Fruit fly (Drosophila melanogaster): ENCODE measurements around the gene Cpr76Ba.

The Cpr76Ba gene

dm6 chr3L:19518232-19518631 is at the start of gene Cpr76Ba:
Cpr76Ba (minus strand) TSS chr3L:19518332.
- no peak for TF ChIP-seq EcR (GFP tag; optimal IDR thresholded peaks at IDR 0.05)
- TF ChIP-seq psq (optimal IDR thresholded peaks at IDR 0.05) = no peak
- no peak for TF ChIP-seq pan (optimal IDR thresholded peaks at IDR 0.05)
- no peak for TF ChIP-seq usp (GFP tag; optimal IDR thresholded peaks at IDR 0.05)
- TF ChIP-seq CG8478 (optimal IDR thresholded peaks at IDR 0.05) = no peak
- TF ChIP-seq Dll (optimal IDR thresholded peaks at IDR 0.05) = no peak

- TF ChIP-seq usp (GFP tag; optimal IDR thresholded peaks at IDR 0.05) (no peak), Dll (optimal IDR thresholded peaks at IDR 0.05) (no peak), pan (optimal IDR thresholded peaks at IDR 0.05) (no peak), EcR (GFP tag; optimal IDR thresholded peaks at IDR 0.05) (no peak), CG8478 (optimal IDR thresholded peaks at IDR 0.05) (no peak), psq (optimal IDR thresholded peaks at IDR 0.05) (no peak)
These were observed 48.0 kb upstream of the Cpr76Ba start for dm6 chr3L:19566127-19566526.

dm6 chr3L:19564905-19565700 is 47.0 kb upstream of the Cpr76Ba start:
- TF ChIP-seq usp (GFP tag; optimal IDR thresholded peaks at IDR 0.05) = no peak
- no peak for TF ChIP-seq CG8478 (optimal IDR thresholded peaks at IDR 0.05)
- no peak for TF ChIP-seq EcR (GFP tag; optimal IDR thresholded peaks at IDR 0.05)
- no peak for TF ChIP-seq pan (optimal IDR thresholded peaks at IDR 0.05)

dm6 chr3L:19563014-19563413 is 44.9 kb upstream of the Cpr76Ba start:
- TF ChIP-seq psq (optimal IDR thresholded peaks at IDR 0.05) = no peak
- no peak for TF ChIP-seq Dll (optimal IDR thresholded peaks at IDR 0.05)
- TF ChIP-seq usp (GFP tag; optimal IDR thresholded peaks at IDR 0.05) = no peak
- TF ChIP-seq EcR (GFP tag; optimal IDR thresholded peaks at IDR 0.05) = no peak
- no peak for TF ChIP-seq pan (optimal IDR thresholded peaks at IDR 0.05)
- no peak for TF ChIP-seq CG8478 (optimal IDR thresholded peaks at IDR 0.05)

dm6 chr3L:19562146-19562700 is 44.1 kb upstream of the Cpr76Ba start:
- TF ChIP-seq EcR (GFP tag; optimal IDR thresholded peaks at IDR 0.05) = no peak
- no peak for TF ChIP-seq psq (optimal IDR thresholded peaks at IDR 0.05)
- no peak for TF ChIP-seq CG8478 (optimal IDR thresholded peaks at IDR 0.05)
- no peak for TF ChIP-seq Dll (optimal IDR thresholded peaks at IDR 0.05)
- TF ChIP-seq usp (GFP tag; optimal IDR thresholded peaks at IDR 0.05) = no peak
- TF ChIP-seq pan (optimal IDR thresholded peaks at IDR 0.05) = no peak

- TF ChIP-seq pan (optimal IDR thresholded peaks at IDR 0.05) (no peak), EcR (GFP tag; optimal IDR thresholded peaks at IDR 0.05) (no peak), psq (optimal IDR thresholded peaks at IDR 0.05) (no peak), CG8478 (optimal IDR thresholded peaks at IDR 0.05) (no peak), Dll (optimal IDR thresholded peaks at IDR 0.05) (no peak), usp (GFP tag; optimal IDR thresholded peaks at IDR 0.05) (no peak)
These were observed 43.6 kb upstream of the Cpr76Ba start for dm6 chr3L:19561745-19562144.

- TF ChIP-seq CG8478 (optimal IDR thresholded peaks at IDR 0.05) = no peak
- TF ChIP-seq usp (GFP tag; optimal IDR thresholded peaks at IDR 0.05) = no peak
- no peak for TF ChIP-seq Dll (optimal IDR thresholded peaks at IDR 0.05)
- TF ChIP-seq pan (optimal IDR thresholded peaks at IDR 0.05) = no peak
- no peak for TF ChIP-seq psq (optimal IDR thresholded peaks at IDR 0.05)
- TF ChIP-seq EcR (GFP tag; optimal IDR thresholded peaks at IDR 0.05) = no peak
These were observed 42.6 kb upstream of the Cpr76Ba start for dm6 chr3L:19560695-19561246.

dm6 chr3L:19560005-19560694 is 42.0 kb upstream of the Cpr76Ba start:
- peak in 1 of 2 experiments; percentile 26 for TF ChIP-seq EcR (GFP tag; optimal IDR thresholded peaks at IDR 0.05)
- TF ChIP-seq Dll (optimal IDR thresholded peaks at IDR 0.05) = no peak
- no peak for TF ChIP-seq psq (optimal IDR thresholded peaks at IDR 0.05)

dm6 chr3L:19559171-19559570 is 41.0 kb upstream of the Cpr76Ba start:
- TF ChIP-seq psq (optimal IDR thresholded peaks at IDR 0.05) (no peak), usp (GFP tag; optimal IDR thresholded peaks at IDR 0.05) (no peak), pan (optimal IDR thresholded peaks at IDR 0.05) (no peak), Dll (optimal IDR thresholded peaks at IDR 0.05) (no peak), EcR (GFP tag; optimal IDR thresholded peaks at IDR 0.05) (no peak), CG8478 (optimal IDR thresholded peaks at IDR 0.05) (no peak)

- TF ChIP-seq usp (GFP tag; optimal IDR thresholded peaks at IDR 0.05) (no peak), EcR (GFP tag; optimal IDR thresholded peaks at IDR 0.05) (no peak), CG8478 (optimal IDR thresholded peaks at IDR 0.05) (no peak), pan (optimal IDR thresholded peaks at IDR 0.05) (no peak), Dll (optimal IDR thresholded peaks at IDR 0.05) (no peak), psq (optimal IDR thresholded peaks at IDR 0.05) (no peak)
These were observed 40.5 kb upstream of the Cpr76Ba start for dm6 chr3L:19558674-19559073.

- TF ChIP-seq Dll (optimal IDR thresholded peaks at IDR 0.05) (no peak), EcR (GFP tag; optimal IDR thresholded peaks at IDR 0.05) (no peak), psq (optimal IDR thresholded peaks at IDR 0.05) (no peak), CG8478 (optimal IDR thresholded peaks at IDR 0.05) (no peak), usp (GFP tag; optimal IDR thresholded peaks at IDR 0.05) (no peak), pan (optimal IDR thresholded peaks at IDR 0.05) (no peak)
These were observed 39.9 kb upstream of the Cpr76Ba start for dm6 chr3L:19557996-19558375.

Measured in whole organism.